Fruit fly (Drosophila melanogaster): ENCODE data around the gene Asciz.

Gene Asciz

dm6 chr3L:3178530-3179096, 12.6 kb upstream of the Asciz start, which contains the start of the genes MnM and Girdin (continued):
- TF ChIP-seq CG13775 (GFP tag; optimal IDR thresholded peaks at IDR 0.05) (peak; percentile 71), CG15073 (GFP tag; optimal IDR thresholded peaks at IDR 0.05) (no peak), vfl (GFP tag; optimal IDR thresholded peaks at IDR 0.05) (peak; percentile 56), gt (GFP tag; IDR thresholded peaks at IDR 0.05) (no peak), CG14014 (GFP tag; IDR thresholded peaks at IDR 0.05) (peak; percentile 37; the same call in 1 of the 2 replicates), lov (optimal IDR thresholded peaks at IDR 0.05) (no peak), lov (GFP tag; IDR thresholded peaks at IDR 0.05) (no peak), wor (GFP tag; IDR thresholded peaks at IDR 0.05) (peak; percentile 24; the same call in 1 of the 2 replicates), CG10654 (GFP tag; optimal IDR thresholded peaks at IDR 0.05) (peak; percentile 43), trem (tag; optimal IDR thresholded peaks at IDR 0.05) (peak; percentile 91), CG15479 (GFP tag; optimal IDR thresholded peaks at IDR 0.05) (no peak), YL-1 (GFP tag; optimal IDR thresholded peaks at IDR 0.05) (peak; percentile 19), chinmo (GFP tag; IDR thresholded peaks at IDR 0.05; ENCODE audit: partially characterized antibody) (0 out of 4 replicates have a peak, but pooled peaks have one; percentile 4), mam (GFP tag; optimal IDR thresholded peaks at IDR 0.05) (peak; percentile 74), mirr (GFP tag; optimal IDR thresholded peaks at IDR 0.05) (no peak), CG6765 (GFP tag; optimal IDR thresholded peaks at IDR 0.05) (no peak), CG30403 (GFP tag; optimal IDR thresholded peaks at IDR 0.05) (peak; percentile 87), Dref (GFP tag; IDR thresholded peaks at IDR 0.05) (peak; percentile 68), Hr78 (GFP tag; optimal IDR thresholded peaks at IDR 0.05) (no peak), CG11398 (GFP tag; optimal IDR thresholded peaks at IDR 0.05) (no peak), gfzf (GFP tag; optimal IDR thresholded peaks at IDR 0.05) (peak; percentile 34), nom (GFP tag; optimal IDR thresholded peaks at IDR 0.05) (no peak), Usf (GFP tag; optimal IDR thresholded peaks at IDR 0.05) (no peak), bcd (GFP tag; optimal IDR thresholded peaks at IDR 0.05) (no peak), CG9876 (GFP tag; optimal IDR thresholded peaks at IDR 0.05) (peak; percentile 60), CG4360 (GFP tag; IDR thresholded peaks at IDR 0.05) (no peak), btn (GFP tag; optimal IDR thresholded peaks at IDR 0.05) (peak; percentile 52), Opbp (GFP tag; IDR thresholded peaks at IDR 0.05; ENCODE audit: partially characterized antibody) (peak; percentile 71), tgo (GFP tag; IDR thresholded peaks at IDR 0.05) (peak; percentile 21; the same call in 1 of the 3 replicates), grau (tag; optimal IDR thresholded peaks at IDR 0.05) (peak; percentile 74), CG1602 (GFP tag; optimal IDR thresholded peaks at IDR 0.05) (peak; percentile 32), bbx (GFP tag; IDR thresholded peaks at IDR 0.05; ENCODE audit: partially characterized antibody) (peak; percentile 63), yki (optimal IDR thresholded peaks at IDR 0.05) (no peak), CG8290 (GFP tag; optimal IDR thresholded peaks at IDR 0.05) (peak; percentile 41), CG8290 (tag; optimal IDR thresholded peaks at IDR 0.05) (peak in 1 of 2 experiments; percentile 25), CG10321 (GFP tag; IDR thresholded peaks at IDR 0.05) (no peak), Doc2 (GFP tag; IDR thresholded peaks at IDR 0.05) (no peak), CG7839 (tag; optimal IDR thresholded peaks at IDR 0.05) (no peak), CG5953 (GFP tag; IDR thresholded peaks at IDR 0.05) (no peak), CG33557 (GFP tag; optimal IDR thresholded peaks at IDR 0.05) (peak; percentile 40), Drgx (GFP tag; IDR thresholded peaks at IDR 0.05) (no peak), fd64A (GFP tag; optimal IDR thresholded peaks at IDR 0.05) (no peak), z (GFP tag; IDR thresholded peaks at IDR 0.05) (no peak), Oaz (GFP tag; IDR thresholded peaks at IDR 0.05) (no peak), CG8388 (GFP tag; optimal IDR thresholded peaks at IDR 0.05) (no peak), sd (tag; optimal IDR thresholded peaks at IDR 0.05) (peak; percentile 91), GATAe (GFP tag; conservative IDR thresholded peaks at IDR 0.05) (no peak), NfI (GFP tag; optimal IDR thresholded peaks at IDR 0.05) (peak; percentile 53), Dll (GFP tag; IDR thresholded peaks at IDR 0.05; ENCODE audit: partially characterized antibody) (peak; percentile 93), Scr (GFP tag; IDR thresholded peaks at IDR 0.05; ENCODE audit: partially characterized antibody) (peak; percentile 92), Nf-YC (tag; optimal IDR thresholded peaks at IDR 0.05) (no peak)
